Worm (Caenorhabditis elegans) whole organism, L3 larva: ENCODE measurements around the gene T24H10.5.

Experiments used
- R02D3.7 ChIP-seq: fragments of 150-350 bp; optimal IDR thresholded peaks from 2 replicates; lab custom pipeline; 2014; ENCODE audit warnings: missing biosample characterization, missing genetic modification characterization
- ZK546.5 ChIP-seq: sonication (generic microtip); optimal IDR thresholded peaks from 2 replicates; lab custom pipeline; 2017; ENCODE audit warnings: missing biosample characterization, missing genetic modification characterization
- aly-2 ChIP-seq: fragments of 150-350 bp; optimal IDR thresholded peaks from 2 replicates; lab custom pipeline; 2014; ENCODE audit warnings: missing biosample characterization, missing genetic modification characterization
- ama-1 ChIP-seq: fragments of 150-350 bp; optimal IDR thresholded peaks from 2 replicates; lab custom pipeline; 2018
- ceh-16 ChIP-seq: sonication (generic microtip); optimal IDR thresholded peaks from 2 replicates; lab custom pipeline; 2017; ENCODE audit warnings: missing biosample characterization, missing genetic modification characterization
- ceh-28 ChIP-seq: fragments of 150-350 bp; optimal IDR thresholded peaks from 2 replicates; lab custom pipeline; 2014; ENCODE audit warnings: missing biosample characterization, missing genetic modification reagents, missing genetic modification characterization
- ceh-82 ChIP-seq: fragments of 150-350 bp; optimal IDR thresholded peaks from 2 replicates; lab custom pipeline; 2014; ENCODE audit warnings: missing biosample characterization, missing genetic modification characterization
- ceh-9 ChIP-seq: sonication (generic microtip); optimal IDR thresholded peaks from 2 replicates; lab custom pipeline; 2018; ENCODE audit warnings: missing biosample characterization, missing genetic modification characterization
- daf-12 ChIP-seq: fragments of 150-350 bp; optimal IDR thresholded peaks from 2 replicates; lab custom pipeline; 2014; ENCODE audit warnings: missing biosample characterization, missing genetic modification reagents, missing genetic modification characterization
- egl-27 ChIP-seq: sonication (generic microtip); optimal IDR thresholded peaks from 4 replicates; lab custom pipeline; 2017; ENCODE audit warnings: missing biosample characterization, missing genetic modification reagents, missing genetic modification characterization
- egl-5 ChIP-seq: fragments of 150-350 bp; optimal IDR thresholded peaks from 2 replicates; lab custom pipeline; 2017; ENCODE audit warnings: missing biosample characterization, missing genetic modification reagents, missing genetic modification characterization, inconsistent platforms
- elt-1 ChIP-seq: fragments of 150-350 bp; optimal IDR thresholded peaks from 2 replicates; lab custom pipeline; 2014; ENCODE audit warnings: missing biosample characterization, missing genetic modification characterization
- elt-2 ChIP-seq: sonication (generic microtip); optimal IDR thresholded peaks from 2 replicates; lab custom pipeline; 2016; ENCODE audit warnings: missing genetic modification reagents, mild to moderate bottlenecking, missing genetic modification characterization, missing compliant biosample characterization
- elt-3 ChIP-seq, 3 experiments: fragments of 150-350 bp in 1 of 3; sonication (generic microtip) in 2 of 3; optimal IDR thresholded peaks; 2 replicates in 2 of 3; 4 replicates in 1 of 3; lab custom pipeline; 2014 to 2017; ENCODE audit warnings: missing biosample characterization in 3 of 3, missing genetic modification characterization in 3 of 3
- eor-1 ChIP-seq, 2 experiments: fragments of 150-350 bp; optimal IDR thresholded peaks; 2 replicates each; lab custom pipeline; 2014 to 2018; ENCODE audit warnings: missing biosample characterization in 2 of 2, missing genetic modification characterization in 2 of 2
- fkh-10 ChIP-seq: sonication (generic microtip); optimal IDR thresholded peaks from 2 replicates; lab custom pipeline; 2017; ENCODE audit warnings: missing biosample characterization, missing genetic modification reagents, missing genetic modification characterization
- fkh-2 ChIP-seq: fragments of 150-350 bp; optimal IDR thresholded peaks from 2 replicates; lab custom pipeline; 2014; ENCODE audit warnings: missing biosample characterization, missing genetic modification reagents, missing genetic modification characterization
- fos-1 ChIP-seq: fragments of 150-350 bp; optimal IDR thresholded peaks from 2 replicates; lab custom pipeline; 2014; ENCODE audit warnings: missing biosample characterization, missing genetic modification characterization
- hmg-11 ChIP-seq: sonication (generic microtip); optimal IDR thresholded peaks from 2 replicates; lab custom pipeline; 2016; ENCODE audit warnings: missing genetic modification characterization, missing compliant biosample characterization
- jun-1 ChIP-seq: fragments of 150-350 bp; optimal IDR thresholded peaks from 2 replicates; lab custom pipeline; 2014; ENCODE audit warnings: missing biosample characterization, missing genetic modification reagents, missing genetic modification characterization
- lin-15B ChIP-seq: fragments of 150-350 bp; optimal IDR thresholded peaks from 2 replicates; lab custom pipeline; 2014; ENCODE audit warnings: missing biosample characterization, missing genetic modification characterization
- lin-39 ChIP-seq: fragments of 150-350 bp; optimal IDR thresholded peaks from 2 replicates; lab custom pipeline; 2018; ENCODE audit warnings: missing biosample characterization, missing genetic modification reagents, missing genetic modification characterization
- lsy-12 ChIP-seq: sonication (generic microtip); optimal IDR thresholded peaks from 2 replicates; lab custom pipeline; 2016; ENCODE audit warnings: mild to moderate bottlenecking, missing genetic modification characterization, missing compliant biosample characterization
- mdl-1 ChIP-seq: fragments of 150-350 bp; optimal IDR thresholded peaks from 2 replicates; lab custom pipeline; 2014; ENCODE audit warnings: missing biosample characterization, missing genetic modification characterization
- mml-1 ChIP-seq: fragments of 150-350 bp; sonication (generic microtip); optimal IDR thresholded peaks from 3 replicates; lab custom pipeline; 2014; ENCODE audit warnings: missing biosample characterization, missing genetic modification characterization
- nfya-1 ChIP-seq: sonication (generic microtip); optimal IDR thresholded peaks from 2 replicates; lab custom pipeline; 2017; ENCODE audit warnings: missing genetic modification characterization, mild to moderate bottlenecking, missing compliant biosample characterization, antibody characterized with exemption, moderate library complexity; ENCODE audit not compliant: insufficient read depth
- nhr-11 ChIP-seq: fragments of 150-350 bp; optimal IDR thresholded peaks from 2 replicates; lab custom pipeline; 2014; ENCODE audit warnings: missing biosample characterization, missing genetic modification characterization
- nhr-12 ChIP-seq: fragments of 150-350 bp; optimal IDR thresholded peaks from 2 replicates; lab custom pipeline; 2014; ENCODE audit warnings: missing biosample characterization, missing genetic modification characterization
- nhr-23 ChIP-seq: fragments of 150-350 bp; optimal IDR thresholded peaks from 2 replicates; lab custom pipeline; 2014; ENCODE audit warnings: missing biosample characterization, missing genetic modification reagents, missing genetic modification characterization
- nhr-237 ChIP-seq: fragments of 150-350 bp; optimal IDR thresholded peaks from 2 replicates; lab custom pipeline; 2014; ENCODE audit warnings: missing biosample characterization, missing genetic modification characterization
- nhr-25 ChIP-seq: sonication (generic microtip); optimal IDR thresholded peaks from 2 replicates; lab custom pipeline; 2017; ENCODE audit warnings: missing biosample characterization, missing genetic modification characterization
- nhr-28 ChIP-seq: fragments of 150-350 bp; optimal IDR thresholded peaks from 2 replicates; lab custom pipeline; 2014; ENCODE audit warnings: missing biosample characterization, missing genetic modification characterization
- nhr-43 ChIP-seq: sonication (generic microtip); optimal IDR thresholded peaks from 2 replicates; lab custom pipeline; 2016; ENCODE audit warnings: mild to moderate bottlenecking, missing genetic modification characterization, missing compliant biosample characterization; ENCODE audit not compliant: poor library complexity, severe bottlenecking
- nhr-67 ChIP-seq: fragments of 150-350 bp; optimal IDR thresholded peaks from 2 replicates; lab custom pipeline; 2014; ENCODE audit warnings: missing biosample characterization, missing genetic modification characterization
- nhr-76 ChIP-seq: fragments of 150-350 bp; sonication (generic microtip); optimal IDR thresholded peaks from 5 replicates; lab custom pipeline; 2014; ENCODE audit warnings: missing biosample characterization, missing genetic modification characterization
- nhr-77 ChIP-seq: fragments of 150-350 bp; optimal IDR thresholded peaks from 2 replicates; lab custom pipeline; 2014; ENCODE audit warnings: missing biosample characterization, missing genetic modification characterization
- pha-4 ChIP-seq: fragments of 150-350 bp; optimal IDR thresholded peaks from 2 replicates; lab custom pipeline; 2014; ENCODE audit warnings: missing biosample characterization, missing genetic modification reagents, missing genetic modification characterization
- pqm-1 ChIP-seq: fragments of 150-350 bp; optimal IDR thresholded peaks from 2 replicates; lab custom pipeline; 2017; ENCODE audit warnings: missing biosample characterization, missing genetic modification characterization, inconsistent platforms
- sea-2 ChIP-seq: fragments of 150-350 bp; sonication (generic microtip); optimal IDR thresholded peaks from 4 replicates; lab custom pipeline; 2014; ENCODE audit warnings: missing biosample characterization, missing genetic modification reagents, missing genetic modification characterization
- snpc-4 ChIP-seq: fragments of 150-350 bp; optimal IDR thresholded peaks from 2 replicates; lab custom pipeline; 2014; ENCODE audit warnings: missing biosample characterization, missing genetic modification characterization
- tbx-2 ChIP-seq: sonication (generic microtip); optimal IDR thresholded peaks from 2 replicates; lab custom pipeline; 2016; ENCODE audit warnings: mild to moderate bottlenecking, missing genetic modification characterization, missing compliant biosample characterization
- unc-39 ChIP-seq: sonication (generic microtip); optimal IDR thresholded peaks from 4 replicates; lab custom pipeline; 2017; ENCODE audit warnings: missing biosample characterization, missing genetic modification characterization
- unc-62 ChIP-seq: fragments of 150-350 bp; sonication (generic microtip); optimal IDR thresholded peaks from 4 replicates; lab custom pipeline; 2014; ENCODE audit warnings: missing biosample characterization, missing genetic modification reagents, missing genetic modification characterization
- ztf-11 ChIP-seq: fragments of 150-350 bp; optimal IDR thresholded peaks from 2 replicates; lab custom pipeline; 2014; ENCODE audit warnings: missing biosample characterization, missing genetic modification characterization
- ztf-4 ChIP-seq: fragments of 150-350 bp; optimal IDR thresholded peaks from 2 replicates; lab custom pipeline; 2014; ENCODE audit warnings: missing biosample characterization, missing genetic modification characterization

The T24H10.5 gene

DNA sequence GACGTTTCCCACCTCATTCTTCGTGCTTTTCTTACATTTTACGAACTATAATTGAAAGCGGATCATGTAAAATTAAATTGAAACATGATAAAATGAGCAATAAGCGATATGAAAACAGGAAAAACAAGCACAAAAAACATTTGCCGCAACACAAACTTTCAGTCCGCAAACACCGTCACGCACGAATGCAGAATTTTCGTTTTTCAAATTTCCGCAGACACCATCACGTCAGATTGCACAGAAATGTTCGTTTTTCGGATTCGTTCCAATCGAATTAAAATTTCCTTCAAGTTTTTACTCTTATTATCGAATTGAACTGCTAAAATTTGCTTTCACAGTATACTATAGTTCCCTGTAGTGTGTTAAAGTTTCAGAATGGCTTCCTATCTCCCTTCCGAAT lies 46.3 kb upstream of the T24H10.5 start, which contains the start of gene chmp-7 (continued):
- TF ChIP-seq mml-1 (tag; lab: Kevin White, UChicago) = no peak
- peak; percentile 78 for TF ChIP-seq jun-1 (tag; lab: Kevin White, UChicago)
- TF ChIP-seq nfya-1 (tag; lab: Kevin White, UChicago) = peak; percentile 88
- peak; percentile 95 for TF ChIP-seq pha-4
- no peak for TF ChIP-seq elt-3 (tag; optimal IDR thresholded peaks at IDR 0.05; lab: Kevin White, UChicago)
- TF ChIP-seq nhr-28 = no peak
- no peak for TF ChIP-seq mdl-1 (tag; lab: Kevin White, UChicago)

DNA sequence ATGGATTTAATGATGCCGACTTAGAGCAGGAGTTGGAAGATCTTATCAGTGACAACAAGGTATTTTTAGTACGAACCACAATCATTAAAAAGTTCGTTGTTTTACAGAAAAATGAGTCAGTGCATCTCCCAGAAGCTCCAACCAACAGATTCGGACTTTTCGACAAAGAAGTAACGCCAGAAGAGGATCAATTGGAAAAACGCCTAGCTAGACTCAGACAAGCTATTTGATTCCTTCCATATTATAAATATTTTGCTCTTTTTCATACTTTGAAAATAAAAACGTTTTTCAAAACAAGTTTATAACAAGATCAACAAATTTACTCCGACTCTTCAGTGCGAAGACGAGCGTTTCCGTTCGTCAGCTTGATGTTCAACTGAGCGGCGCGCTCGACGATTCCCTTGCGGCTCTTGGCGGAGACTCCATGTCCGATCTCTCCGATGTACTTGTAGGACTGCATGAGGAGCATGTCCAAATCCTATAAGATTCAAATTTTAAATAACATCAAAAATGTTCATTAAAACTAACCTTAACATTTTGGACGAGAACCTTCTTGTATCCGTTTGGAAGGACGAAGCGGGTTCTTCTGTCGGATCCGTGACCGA lies 44.6 kb upstream of the T24H10.5 start:
- no peak for TF ChIP-seq ceh-28 (tag; lab: Kevin White, UChicago)
- TF ChIP-seq ZK546.5 = no peak
- TF ChIP-seq ztf-11 = no peak
- no peak for TF ChIP-seq nhr-23 (tag; lab: Kevin White, UChicago)
- TF ChIP-seq hmg-11 (tag; lab: Kevin White, UChicago) = no peak
- no peak for TF ChIP-seq pqm-1 (tag; lab: Kevin White, UChicago)
- no peak for TF ChIP-seq nhr-12 (tag; lab: Kevin White, UChicago)
- TF ChIP-seq nhr-77 (tag; lab: Kevin White, UChicago) = no peak
- TF ChIP-seq nhr-67 (tag; lab: Kevin White, UChicago) = no peak
- TF ChIP-seq nhr-25 (tag; lab: Kevin White, UChicago) = no peak
- no peak for TF ChIP-seq snpc-4 (tag; lab: Kevin White, UChicago)
- no peak for TF ChIP-seq pha-4
- no peak for TF ChIP-seq nfya-1 (tag; lab: Kevin White, UChicago)
- no peak for TF ChIP-seq fkh-10 (GFP tag; lab: Kevin White, UChicago)
- TF ChIP-seq mml-1 (tag; lab: Kevin White, UChicago) = no peak
- no peak for TF ChIP-seq elt-3 (tag; optimal IDR thresholded peaks at IDR 0.05; lab: Kevin White, UChicago)
- no peak for TF ChIP-seq fkh-2

- TF ChIP-seq daf-12 (no peak), ztf-4 (tag; lab: Kevin White, UChicago) (no peak), lin-15B (tag; lab: Kevin White, UChicago) (peak; percentile 90), lsy-12 (tag; lab: Kevin White, UChicago) (no peak), pqm-1 (tag; lab: Kevin White, UChicago) (peak; percentile 51), unc-39 (tag; lab: Kevin White, UChicago) (no peak), aly-2 (tag; lab: Kevin White, UChicago) (no peak), lin-39 (peak; percentile 87), fkh-2 (no peak), fkh-10 (GFP tag; lab: Kevin White, UChicago) (no peak), elt-3 (tag; optimal IDR thresholded peaks at IDR 0.05; lab: Kevin White, UChicago) (no peak), elt-2 (tag; lab: Kevin White, UChicago) (peak; percentile 44), nhr-25 (tag; lab: Kevin White, UChicago) (peak; percentile 89), pha-4 (peak; percentile 94), ama-1 (lab: Kevin White, UChicago) (peak; percentile 53), nhr-11 (tag; lab: Kevin White, UChicago) (peak; percentile 14), nhr-12 (tag; lab: Kevin White, UChicago) (no peak), ceh-9 (tag; lab: Kevin White, UChicago) (no peak), nhr-43 (peak; percentile 46), R02D3.7 (tag; lab: Kevin White, UChicago) (peak; percentile 30), ZK546.5 (no peak), elt-1 (no peak), jun-1 (tag; lab: Kevin White, UChicago) (peak; percentile 71), nhr-77 (tag; lab: Kevin White, UChicago) (no peak), unc-62 (no peak), tbx-2 (peak; percentile 10), eor-1 (tag; optimal IDR thresholded peaks at IDR 0.05; lab: Kevin White, UChicago) (no peak), nhr-67 (tag; lab: Kevin White, UChicago) (no peak), ceh-16 (tag; lab: Kevin White, UChicago) (no peak), nhr-23 (tag; lab: Kevin White, UChicago) (peak; percentile 90), mdl-1 (tag; lab: Kevin White, UChicago) (no peak), nhr-76 (tag; lab: Kevin White, UChicago) (no peak), fos-1 (tag; lab: Kevin White, UChicago) (no peak), ceh-28 (tag; lab: Kevin White, UChicago) (no peak), egl-5 (peak; percentile 68), nhr-28 (no peak), egl-27 (tag; lab: Kevin White, UChicago) (no peak), sea-2 (GFP tag; lab: Kevin White, UChicago) (no peak), ceh-82 (tag; lab: Kevin White, UChicago) (no peak), ztf-11 (no peak), nfya-1 (tag; lab: Kevin White, UChicago) (peak; percentile 91), nhr-237 (tag; lab: Kevin White, UChicago) (no peak)
Observed at ce11 chrII:9057035-9057668, 43.7 kb upstream of the T24H10.5 start, which contains the start of gene rpl-32. Gene rpl-32, minus strand, starts transcription at chrII:9057085.
